Worm (Caenorhabditis elegans): Measurements from ENCODE around the gene ham-3.

DNA sequence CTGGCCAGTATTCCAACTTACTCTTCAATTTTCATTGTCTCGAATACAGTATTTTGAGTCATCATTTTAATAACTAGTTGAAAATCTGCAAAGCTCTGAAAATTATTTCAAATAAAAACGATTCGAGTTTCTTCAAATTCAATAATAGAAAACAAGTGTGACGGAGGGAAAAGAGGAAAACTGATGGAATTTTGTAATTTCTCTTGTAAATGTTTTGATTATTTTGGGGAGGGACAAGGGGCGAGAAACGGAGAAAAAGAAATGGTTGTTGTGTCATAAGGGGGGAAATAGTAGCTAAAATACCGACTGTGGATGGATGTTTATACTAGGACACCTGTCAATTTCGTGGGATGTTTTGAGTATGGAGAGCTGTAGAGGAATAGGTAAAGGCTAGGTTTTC is 42.4 kb upstream of the ham-3 start, which contains the start of gene T16G12.9:
- TF ChIP-seq nhr-23 (tag; optimal IDR thresholded peaks at IDR 0.05) (no peak), aly-2 (tag; optimal IDR thresholded peaks at IDR 0.05) (no peak), ztf-11 (tag; optimal IDR thresholded peaks at IDR 0.05) (no peak), zag-1 (tag; optimal IDR thresholded peaks at IDR 0.05) (no peak), skn-1 (tag; optimal IDR thresholded peaks at IDR 0.05) (no peak), sem-4 (tag; optimal IDR thresholded peaks at IDR 0.05) (no peak)

Data from whole organism, L2 larva.